Worm (Caenorhabditis elegans) whole organism, L4/young adult: ENCODE measurements around the gene erp-44.2.
A peak's percentile ranks its signal among the peaks of the same experiment; 100 is the strongest.

Experiments
- W03F9.2 ChIP-seq: fragments of 150-350 bp; optimal IDR thresholded peaks from 2 replicates; lab custom pipeline; 2014; ENCODE audit warnings: missing biosample characterization, missing genetic modification characterization
- dao-5 ChIP-seq: sonication (generic microtip); optimal IDR thresholded peaks from 2 replicates; lab custom pipeline; 2016; ENCODE audit warnings: missing genotype, missing genetic modification characterization, moderate library complexity, missing compliant biosample characterization
- him-1 ChIP-seq: sonication (generic microtip); optimal IDR thresholded peaks from 2 replicates; lab custom pipeline; 2016; ENCODE audit warnings: missing genotype, missing genetic modification reagents, missing genetic modification characterization, missing compliant biosample characterization

erp-44.2 gene

ce11 chrIV:7812709-7813108, 21.8 kb downstream of the erp-44.2 start, which contains the start of gene zgpa-1:
Gene zgpa-1 (minus strand): TSS chrIV:7812809.
- TF ChIP-seq dao-5 (tag; lab: Kevin White, UChicago) (no peak), W03F9.2 (tag; lab: Kevin White, UChicago) (no peak), him-1 (tag; lab: Kevin White, UChicago) (no peak)

DNA sequence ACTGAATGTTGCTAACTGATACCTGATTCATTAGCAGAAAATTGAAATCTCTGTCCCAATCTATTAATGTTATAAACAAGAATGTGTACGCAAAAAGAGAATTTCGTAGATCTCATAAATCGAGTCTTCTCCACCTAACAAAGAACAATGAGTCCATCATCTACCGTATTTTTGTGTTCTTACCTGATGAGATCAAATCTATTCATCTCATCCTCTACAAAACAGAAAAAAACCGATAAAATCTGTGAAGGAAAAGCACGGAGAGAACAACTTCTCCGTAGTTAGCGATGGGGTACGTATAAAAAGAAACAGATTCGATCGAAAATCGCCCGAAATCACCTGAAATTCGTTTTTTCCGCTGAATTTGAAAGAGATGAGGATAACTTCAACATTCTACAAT, 25.9 kb downstream of the erp-44.2 start, which contains the start of gene C33H5.1:
C33H5.1 (plus strand) TSS at position 330 of the 400 bp plus-strand sequence.
- TF ChIP-seq W03F9.2 (tag; lab: Kevin White, UChicago) (no peak), dao-5 (tag; lab: Kevin White, UChicago) (no peak), him-1 (tag; lab: Kevin White, UChicago) (no peak)

DNA sequence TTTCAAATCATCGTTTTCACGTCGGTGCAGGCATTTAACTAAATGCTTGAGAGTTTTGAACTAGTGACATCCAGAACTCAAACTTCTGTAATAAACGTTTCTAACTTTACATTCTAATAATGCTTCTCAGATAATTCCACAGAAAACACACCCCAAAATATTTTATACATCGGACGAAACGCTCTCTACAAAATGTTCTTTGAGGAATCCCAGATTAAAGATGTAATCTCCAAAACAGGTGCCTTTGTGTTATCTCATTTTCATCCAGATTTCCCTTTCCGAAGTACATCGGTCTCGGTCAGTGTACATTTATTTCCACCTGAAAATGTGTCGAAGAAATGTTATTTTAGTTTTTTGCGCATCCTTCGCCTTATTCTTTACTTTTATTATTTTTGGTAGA, 29.7 kb downstream of the erp-44.2 start, which contains the start of gene C33H5.2:
C33H5.2 (plus strand) TSS at position 301 of the 400 bp plus-strand sequence.
- TF ChIP-seq him-1 (tag; lab: Kevin White, UChicago) (no peak), dao-5 (tag; lab: Kevin White, UChicago) (no peak), W03F9.2 (tag; lab: Kevin White, UChicago) (no peak)

DNA sequence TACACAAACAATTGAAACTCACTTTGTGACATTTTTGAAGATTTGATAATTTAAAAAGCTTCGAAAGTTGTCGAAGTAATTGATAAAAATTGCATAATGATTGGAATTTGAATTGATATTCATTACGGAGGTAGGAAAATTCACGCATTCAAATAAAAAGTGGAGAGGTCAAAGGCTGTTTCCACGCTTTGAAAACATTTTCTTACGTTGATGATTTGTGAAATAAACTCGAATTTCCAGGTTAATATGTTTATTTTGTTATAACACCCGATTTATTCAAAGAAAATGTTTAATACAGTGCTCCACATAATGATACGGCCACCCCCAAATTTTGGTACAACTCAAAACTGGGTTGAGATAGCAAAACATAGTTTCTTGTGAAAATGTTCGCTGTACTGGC, 31.2 kb downstream of the erp-44.2 start, which contains the start of gene C33H5.16:
C33H5.16 (minus strand) TSS at position 101 of the 400 bp plus-strand sequence.
- TF ChIP-seq him-1 (tag; lab: Kevin White, UChicago) (no peak), dao-5 (tag; lab: Kevin White, UChicago) (no peak), W03F9.2 (tag; lab: Kevin White, UChicago) (no peak)

- TF ChIP-seq W03F9.2 (tag; lab: Kevin White, UChicago) (no peak), him-1 (tag; lab: Kevin White, UChicago) (no peak), dao-5 (tag; lab: Kevin White, UChicago) (no peak)
These were observed 34.1 kb downstream of the erp-44.2 start for ce11 chrIV:7800338-7800737.

ce11 chrIV:7796432-7797113, 37.9 kb downstream of the erp-44.2 start, which contains the start of gene sgo-1:
Gene sgo-1 (minus strand): TSS chrIV:7796482.
- TF ChIP-seq him-1 (tag; lab: Kevin White, UChicago) = no peak
- TF ChIP-seq W03F9.2 (tag; lab: Kevin White, UChicago) = peak; percentile 52

- no peak for TF ChIP-seq him-1 (tag; lab: Kevin White, UChicago)
- no peak for TF ChIP-seq dao-5 (tag; lab: Kevin White, UChicago)
- TF ChIP-seq W03F9.2 (tag; lab: Kevin White, UChicago) = no peak
These were observed 39.8 kb downstream of the erp-44.2 start, which contains the start of gene ntp-1 for ce11 chrIV:7794709-7795108. Gene ntp-1 (minus strand): TSS chrIV:7794809.

ce11 chrIV:7791821-7792446, 42.5 kb downstream of the erp-44.2 start, which contains the start of gene C33H5.13:
Gene C33H5.13 (minus strand): TSS chrIV:7792263.
- TF ChIP-seq him-1 (tag; lab: Kevin White, UChicago) = no peak
- TF ChIP-seq dao-5 (tag; lab: Kevin White, UChicago) = no peak
- TF ChIP-seq W03F9.2 (tag; lab: Kevin White, UChicago) = no peak

- TF ChIP-seq W03F9.2 (tag; lab: Kevin White, UChicago) (peak; percentile 85), dao-5 (tag; lab: Kevin White, UChicago) (no peak), him-1 (tag; lab: Kevin White, UChicago) (peak; percentile 29)
These were observed 43.5 kb downstream of the erp-44.2 start, which contains the start of gene rsp-6 for ce11 chrIV:7790801-7791588. Gene rsp-6 (minus strand): TSS chrIV:7791229.

DNA sequence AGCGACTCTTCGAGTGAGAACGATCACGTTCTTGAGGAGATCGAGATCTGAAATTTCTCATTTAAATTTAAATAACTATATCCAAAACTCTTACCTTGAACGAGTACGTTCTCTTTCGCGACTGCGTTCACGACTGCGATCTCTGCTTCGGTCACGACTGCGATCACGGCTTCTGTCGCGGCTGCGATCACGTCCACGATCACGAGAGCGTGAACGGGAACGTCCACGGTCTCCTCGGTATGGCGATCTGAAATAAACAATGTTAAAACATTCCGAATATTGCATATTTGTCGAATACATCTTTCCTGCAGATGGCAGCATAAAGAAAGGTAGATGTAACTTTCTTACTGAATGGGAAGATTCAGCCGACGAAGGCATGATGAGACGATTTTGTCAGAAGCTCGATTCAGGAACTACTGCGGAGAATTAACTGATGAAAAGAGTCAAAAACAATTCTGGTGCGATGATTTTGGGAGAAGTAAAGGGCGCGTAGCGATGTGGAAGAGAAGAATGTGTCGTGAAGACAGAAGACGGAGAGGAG, 44.3 kb downstream of the erp-44.2 start:
- TF ChIP-seq W03F9.2 (tag; lab: Kevin White, UChicago) (no peak), dao-5 (tag; lab: Kevin White, UChicago) (no peak)

DNA sequence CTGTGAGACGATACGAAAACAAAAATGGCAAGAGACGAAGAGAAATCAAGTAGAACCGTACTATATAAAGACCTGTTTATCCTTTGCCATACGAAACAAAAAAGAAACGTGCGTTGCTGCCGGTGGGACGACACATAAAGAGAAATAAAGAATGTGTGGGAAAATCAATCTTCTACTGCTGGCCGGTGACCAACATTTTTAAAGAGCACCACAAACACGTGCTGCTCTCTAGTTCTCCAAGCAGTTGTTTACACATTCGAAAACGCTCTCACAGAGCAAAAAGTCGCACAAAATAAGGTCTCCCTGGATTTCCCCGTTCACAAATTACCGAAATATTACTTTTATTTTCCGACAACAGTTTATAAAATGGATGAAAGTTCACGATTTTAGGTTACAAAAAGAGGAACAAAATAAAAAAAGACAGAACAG, 44.9 kb downstream of the erp-44.2 start, which contains the start of gene imp-3:
imp-3 (minus strand) TSS at position 93 of the 429 bp plus-strand sequence.
- no peak for TF ChIP-seq W03F9.2 (tag; lab: Kevin White, UChicago)
- no peak for TF ChIP-seq dao-5 (tag; lab: Kevin White, UChicago)
- TF ChIP-seq him-1 (tag; lab: Kevin White, UChicago) = no peak

ce11 chrIV:7785506-7786065, 48.9 kb downstream of the erp-44.2 start, which contains the start of gene tag-322:
Gene tag-322 (minus strand): TSS chrIV:7785556.
- no peak for TF ChIP-seq him-1 (tag; lab: Kevin White, UChicago)
- peak; percentile 73 for TF ChIP-seq W03F9.2 (tag; lab: Kevin White, UChicago)
